Fruit fly (Drosophila melanogaster): ENCODE data around the gene Osi3.

The Osi3 gene

dm6 chr3R:6231391-6231790 lies 15.8 kb downstream of the Osi3 start:
- TF ChIP-seq salr (GFP tag; optimal IDR thresholded peaks at IDR 0.05) (no peak), Sox15 (GFP tag; optimal IDR thresholded peaks at IDR 0.05) (no peak), CG6808 (GFP tag; optimal IDR thresholded peaks at IDR 0.05) (no peak), CG6163 (GFP tag; IDR thresholded peaks at IDR 0.05) (no peak), CG16779 (tag; optimal IDR thresholded peaks at IDR 0.05) (no peak), Ets21C (GFP tag; optimal IDR thresholded peaks at IDR 0.05) (no peak)

- TF ChIP-seq CG4318 (GFP tag; optimal IDR thresholded peaks at IDR 0.05) (peak; percentile 62), CG6276 (GFP tag; optimal IDR thresholded peaks at IDR 0.05) (no peak), Eip75B (GFP tag; optimal IDR thresholded peaks at IDR 0.05) (peak; percentile 21), Met (GFP tag; optimal IDR thresholded peaks at IDR 0.05) (no peak), CG16779 (tag; optimal IDR thresholded peaks at IDR 0.05) (no peak), Sox15 (GFP tag; optimal IDR thresholded peaks at IDR 0.05) (peak; percentile 29), dac (GFP tag; optimal IDR thresholded peaks at IDR 0.05) (peak; percentile 29), fkh (GFP tag; optimal IDR thresholded peaks at IDR 0.05) (no peak), CG8632 (GFP tag; optimal IDR thresholded peaks at IDR 0.05) (peak; percentile 3), pdm3 (GFP tag; optimal IDR thresholded peaks at IDR 0.05) (peak; percentile 48), CG3032 (tag; optimal IDR thresholded peaks at IDR 0.05) (no peak), CG15336 (GFP tag; IDR thresholded peaks at IDR 0.05) (peak; percentile 29; the same call in 1 of the 2 replicates), cyc (GFP tag; optimal IDR thresholded peaks at IDR 0.05) (no peak), Ets96B (tag; optimal IDR thresholded peaks at IDR 0.05) (no peak), Hr38 (GFP tag; optimal IDR thresholded peaks at IDR 0.05) (no peak), CG11762 (GFP tag; optimal IDR thresholded peaks at IDR 0.05; ENCODE audit: insufficient read depth) (peak; percentile 7), Sox14 (GFP tag; optimal IDR thresholded peaks at IDR 0.05) (peak; percentile 25), CG31627 (GFP tag; optimal IDR thresholded peaks at IDR 0.05) (peak; percentile 12), net (GFP tag; optimal IDR thresholded peaks at IDR 0.05) (no peak), CG34406 (GFP tag; optimal IDR thresholded peaks at IDR 0.05) (peak; percentile 66), CG6808 (GFP tag; optimal IDR thresholded peaks at IDR 0.05) (no peak), CG9139 (GFP tag; optimal IDR thresholded peaks at IDR 0.05) (no peak), acj6 (GFP tag; optimal IDR thresholded peaks at IDR 0.05) (peak; percentile 7), OdsH (GFP tag; optimal IDR thresholded peaks at IDR 0.05) (peak; percentile 20), spab (GFP tag; optimal IDR thresholded peaks at IDR 0.05) (no peak), Gug (GFP tag; IDR thresholded peaks at IDR 0.05) (no peak), svp (GFP tag) (peak; percentile 65), CG11294 (GFP tag; IDR thresholded peaks at IDR 0.05) (no peak), CG10631 (GFP tag; optimal IDR thresholded peaks at IDR 0.05) (no peak), Hr39 (GFP tag; optimal IDR thresholded peaks at IDR 0.05) (peak; percentile 21), Lpt (GFP tag; optimal IDR thresholded peaks at IDR 0.05) (no peak), eg (GFP tag; IDR thresholded peaks at IDR 0.05) (no peak), fd85E (GFP tag; optimal IDR thresholded peaks at IDR 0.05) (no peak), CG3919 (GFP tag; optimal IDR thresholded peaks at IDR 0.05) (peak; percentile 30), Hr4 (GFP tag; optimal IDR thresholded peaks at IDR 0.05) (peak; percentile 75), Blimp-1 (GFP tag; optimal IDR thresholded peaks at IDR 0.05) (no peak), esn (GFP tag; optimal IDR thresholded peaks at IDR 0.05) (peak; percentile 26), CG6163 (GFP tag; IDR thresholded peaks at IDR 0.05) (no peak), topi (GFP tag; optimal IDR thresholded peaks at IDR 0.05) (no peak), vri (GFP tag; optimal IDR thresholded peaks at IDR 0.05) (no peak), dsx (GFP tag; optimal IDR thresholded peaks at IDR 0.05; ENCODE audit: poor library complexity, severe bottlenecking) (no peak), fd59A (GFP tag; optimal IDR thresholded peaks at IDR 0.05) (no peak), CG10669 (GFP tag; optimal IDR thresholded peaks at IDR 0.05) (no peak), CG8119 (GFP tag; IDR thresholded peaks at IDR 0.05) (peak; percentile 57; the same call in 1 of the 3 replicates), Smox (GFP tag; optimal IDR thresholded peaks at IDR 0.05) (no peak), achi (GFP tag; optimal IDR thresholded peaks at IDR 0.05) (peak; percentile 21), Eip93F (GFP tag; optimal IDR thresholded peaks at IDR 0.05) (no peak), Eip78C (GFP tag) (peak; percentile 89), CG1621 (tag; optimal IDR thresholded peaks at IDR 0.05) (no peak)
Measured at dm6 chr3R:6233104-6233503, 17.5 kb downstream of the Osi3 start.
